Worm (Caenorhabditis elegans) whole organism, L2 larva: ENCODE data around the gene Y48A5A.3.

Source experiments
- C34F6.9 ChIP-seq: fragments of 150-350 bp; optimal IDR thresholded peaks from 2 replicates; lab custom pipeline; 2014; ENCODE audit warnings: missing biosample characterization, missing genetic modification characterization
- F13H6.1 ChIP-seq: sonication (generic microtip); optimal IDR thresholded peaks from 2 replicates; lab custom pipeline; 2016; ENCODE audit warnings: missing genetic modification characterization, missing compliant biosample characterization
- R02D3.7 ChIP-seq: fragments of 150-350 bp; optimal IDR thresholded peaks from 2 replicates; lab custom pipeline; 2014; ENCODE audit warnings: missing biosample characterization, missing genetic modification characterization
- Y55F3AM.14 ChIP-seq: fragments of 200-800 bp; sonication (Bioruptor generic); optimal IDR thresholded peaks from 2 replicates; lab custom pipeline; 2018; ENCODE audit warnings: mild to moderate bottlenecking, missing genetic modification characterization, missing compliant biosample characterization
- alr-1 ChIP-seq: fragments of 150-350 bp; optimal IDR thresholded peaks from 2 replicates; lab custom pipeline; 2014; ENCODE audit warnings: missing biosample characterization, missing genetic modification characterization
- aly-2 ChIP-seq: fragments of 150-350 bp; optimal IDR thresholded peaks from 2 replicates; lab custom pipeline; 2014; ENCODE audit warnings: missing biosample characterization, missing genetic modification characterization
- ama-1 ChIP-seq: fragments of 150-350 bp; optimal IDR thresholded peaks from 2 replicates; lab custom pipeline; 2018; ENCODE audit warnings: inconsistent platforms
- blmp-1 ChIP-seq: sonication (generic microtip); optimal IDR thresholded peaks from 2 replicates; lab custom pipeline; 2017; ENCODE audit warnings: missing genetic modification characterization, mild to moderate bottlenecking, missing compliant biosample characterization, antibody characterized with exemption, moderate library complexity; ENCODE audit not compliant: insufficient read depth
- ceh-16 ChIP-seq: fragments of 150-350 bp; optimal IDR thresholded peaks from 2 replicates; lab custom pipeline; 2014; ENCODE audit warnings: missing biosample characterization, missing genetic modification characterization
- crh-2 ChIP-seq: sonication (generic microtip); optimal IDR thresholded peaks from 2 replicates; lab custom pipeline; 2017; ENCODE audit warnings: missing biosample characterization, missing genetic modification characterization
- dmd-4 ChIP-seq: sonication (generic microtip); optimal IDR thresholded peaks from 2 replicates; lab custom pipeline; 2017; ENCODE audit warnings: missing biosample characterization, missing genetic modification characterization
- egl-27 ChIP-seq: sonication (generic microtip); optimal IDR thresholded peaks from 3 replicates; lab custom pipeline; 2017; ENCODE audit warnings: missing biosample characterization, missing genetic modification reagents, missing genetic modification characterization
- elt-3 ChIP-seq: sonication (generic microtip); optimal IDR thresholded peaks from 2 replicates; lab custom pipeline; 2017; ENCODE audit warnings: missing biosample characterization, missing genetic modification characterization
- gmeb-1 ChIP-seq: fragments of 150-350 bp; optimal IDR thresholded peaks from 2 replicates; lab custom pipeline; 2014; ENCODE audit warnings: missing biosample characterization, missing genetic modification characterization
- lin-11 ChIP-seq: fragments of 150-350 bp; sonication (generic microtip); optimal IDR thresholded peaks from 2 replicates; lab custom pipeline; 2014; ENCODE audit warnings: missing biosample characterization, missing genetic modification characterization, inconsistent platforms, mixed read lengths
- lin-13 ChIP-seq: fragments of 150-350 bp; optimal IDR thresholded peaks from 2 replicates; lab custom pipeline; 2014; ENCODE audit warnings: missing biosample characterization, missing genetic modification reagents, missing genetic modification characterization
- lin-39 ChIP-seq: fragments of 150-350 bp; optimal IDR thresholded peaks from 2 replicates; lab custom pipeline; 2014; ENCODE audit warnings: missing biosample characterization, missing genetic modification reagents, missing genetic modification characterization
- mab-5 ChIP-seq: fragments of 150-350 bp; optimal IDR thresholded peaks from 2 replicates; lab custom pipeline; 2014; ENCODE audit warnings: missing biosample characterization, missing genetic modification characterization
- mbf-1 ChIP-seq: sonication (generic microtip); optimal IDR thresholded peaks from 2 replicates; lab custom pipeline; 2017; ENCODE audit warnings: missing biosample characterization, missing genetic modification characterization
- nhr-10 ChIP-seq: sonication (generic microtip); optimal IDR thresholded peaks from 2 replicates; lab custom pipeline; 2017; ENCODE audit warnings: missing biosample characterization, missing genetic modification characterization
- nhr-11 ChIP-seq: fragments of 150-350 bp; optimal IDR thresholded peaks from 2 replicates; lab custom pipeline; 2014; ENCODE audit warnings: missing biosample characterization, missing genetic modification characterization
- nhr-23 ChIP-seq: fragments of 150-350 bp; optimal IDR thresholded peaks from 2 replicates; lab custom pipeline; 2014; ENCODE audit warnings: missing biosample characterization, missing genetic modification reagents, missing genetic modification characterization
- nhr-237 ChIP-seq: fragments of 150-350 bp; optimal IDR thresholded peaks from 2 replicates; lab custom pipeline; 2014; ENCODE audit warnings: missing biosample characterization, missing genetic modification characterization
- nhr-6 ChIP-seq: fragments of 150-350 bp; optimal IDR thresholded peaks from 2 replicates; lab custom pipeline; 2014; ENCODE audit warnings: missing biosample characterization, missing genetic modification characterization
- nhr-77 ChIP-seq: fragments of 150-350 bp; optimal IDR thresholded peaks from 2 replicates; lab custom pipeline; 2014; ENCODE audit warnings: missing biosample characterization, missing genetic modification characterization
- peb-1 ChIP-seq: fragments of 150-350 bp; optimal IDR thresholded peaks from 2 replicates; lab custom pipeline; 2014; ENCODE audit warnings: missing biosample characterization, missing genetic modification characterization
- sem-4 ChIP-seq: fragments of 150-350 bp; optimal IDR thresholded peaks from 2 replicates; lab custom pipeline; 2014; ENCODE audit warnings: missing biosample characterization, missing genetic modification reagents, missing genetic modification characterization
- skn-1 ChIP-seq: sonication (generic microtip); optimal IDR thresholded peaks from 2 replicates; lab custom pipeline; 2017; ENCODE audit warnings: missing biosample characterization, missing genetic modification characterization
- sma-3 ChIP-seq: sonication (generic microtip); optimal IDR thresholded peaks from 2 replicates; lab custom pipeline; 2016; ENCODE audit warnings: missing genetic modification reagents, missing genetic modification characterization, missing compliant biosample characterization
- sma-9 ChIP-seq, 2 experiments: fragments of 150-350 bp in 1 of 2; sonication (generic microtip) in 1 of 2; optimal IDR thresholded peaks; 2 replicates each; lab custom pipeline; 2014 to 2016; ENCODE audit warnings: missing genetic modification characterization in 2 of 2, mild to moderate bottlenecking in 1 of 2, missing biosample characterization in 1 of 2, missing compliant biosample characterization in 1 of 2, missing genetic modification reagents in 1 of 2, moderate library complexity in 1 of 2
- snpc-4 ChIP-seq: fragments of 150-350 bp; optimal IDR thresholded peaks from 2 replicates; lab custom pipeline; 2014; ENCODE audit warnings: missing biosample characterization, missing genetic modification characterization
- unc-55 ChIP-seq: fragments of 150-350 bp; sonication (generic microtip); optimal IDR thresholded peaks from 3 replicates; lab custom pipeline; 2014; ENCODE audit warnings: missing biosample characterization, missing genetic modification reagents, missing genetic modification characterization
- unc-62 ChIP-seq: fragments of 150-350 bp; optimal IDR thresholded peaks from 2 replicates; lab custom pipeline; 2014; ENCODE audit warnings: missing biosample characterization, missing genetic modification reagents, missing genetic modification characterization
- zag-1 ChIP-seq: fragments of 150-350 bp; optimal IDR thresholded peaks from 2 replicates; lab custom pipeline; 2014; ENCODE audit warnings: missing biosample characterization, missing genetic modification characterization
- ztf-1 ChIP-seq: fragments of 200-800 bp; sonication (Bioruptor generic); conservative IDR thresholded peaks from 2 replicates; pipeline ENCODE4 v1.3.6; 2022; ENCODE audit warnings: missing genetic modification characterization, missing compliant biosample characterization
- ztf-11 ChIP-seq: sonication (generic microtip); optimal IDR thresholded peaks from 2 replicates; lab custom pipeline; 2017; ENCODE audit warnings: missing biosample characterization, missing genetic modification characterization
- ztf-4 ChIP-seq: fragments of 150-350 bp; optimal IDR thresholded peaks from 2 replicates; lab custom pipeline; 2014; ENCODE audit warnings: missing biosample characterization, missing genetic modification characterization

The Y48A5A.3 gene

DNA sequence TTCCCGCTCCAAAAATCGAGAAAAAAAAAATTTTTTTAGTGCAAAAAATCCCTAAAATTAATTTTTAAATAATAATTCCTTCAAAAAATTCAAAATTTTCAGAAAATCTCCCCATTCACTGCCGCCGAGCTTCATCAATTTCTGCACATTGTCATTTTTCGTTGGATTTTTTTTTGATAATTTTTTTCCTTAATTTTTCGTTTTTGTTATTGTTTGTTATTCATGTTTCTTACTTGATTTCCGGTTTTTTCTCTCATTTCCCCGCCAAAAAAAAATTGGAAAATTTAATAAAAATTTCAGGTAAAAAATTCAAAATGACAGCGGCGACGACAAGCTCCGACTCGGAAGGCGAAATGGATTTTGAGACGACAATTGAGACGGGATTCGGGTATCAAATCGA, 13.1 kb upstream of the Y48A5A.3 start, which contains the start of gene F52C12.6:
TSS of gene F52C12.6 (plus strand) at position 301 of the 400 bp plus-strand sequence.
- TF ChIP-seq ztf-1 (GFP tag; lab: Robert Waterston, UW) = no peak
- no peak for TF ChIP-seq F13H6.1
- TF ChIP-seq nhr-11 (tag; lab: Kevin White, UChicago) = no peak
- TF ChIP-seq zag-1 (tag; lab: Kevin White, UChicago) = no peak
- no peak for TF ChIP-seq sma-9 (GFP tag; optimal IDR thresholded peaks at IDR 0.05; lab: Kevin White, UChicago)
- no peak for TF ChIP-seq sma-9 (tag; optimal IDR thresholded peaks at IDR 0.05; lab: Kevin White, UChicago)
- TF ChIP-seq nhr-23 (tag; lab: Kevin White, UChicago) = no peak
- no peak for TF ChIP-seq blmp-1 (tag; lab: Kevin White, UChicago)
- no peak for TF ChIP-seq elt-3
- no peak for TF ChIP-seq ceh-16 (tag; lab: Kevin White, UChicago)
- TF ChIP-seq ama-1 (lab: Kevin White, UChicago) = no peak
- TF ChIP-seq skn-1 (tag; lab: Kevin White, UChicago) = no peak
- no peak for TF ChIP-seq R02D3.7 (tag; lab: Kevin White, UChicago)
- TF ChIP-seq, all 48 proteins: peak for 0

DNA sequence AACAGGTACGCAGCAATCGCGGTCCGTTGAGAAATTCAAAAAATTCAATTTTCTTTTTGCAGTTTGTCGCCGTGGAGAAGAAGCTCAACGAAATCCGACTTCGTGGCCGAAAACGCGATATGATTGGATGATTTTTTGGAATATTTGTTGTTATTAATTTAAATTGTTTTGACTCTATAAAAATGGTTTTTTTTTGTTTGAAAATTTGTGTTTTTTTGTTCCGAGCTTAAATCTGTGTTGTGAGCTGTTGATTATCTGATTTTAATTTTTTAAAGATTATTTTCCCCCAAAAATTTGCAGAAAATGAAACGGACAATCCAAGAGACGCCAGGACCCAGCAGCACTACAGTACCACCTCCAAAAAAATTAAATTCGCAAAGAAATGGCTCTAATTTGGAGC, 10.0 kb upstream of the Y48A5A.3 start, which contains the start of gene tdpo-1:
TSS of gene tdpo-1 (plus strand) at position 301 of the 400 bp plus-strand sequence.
- TF ChIP-seq nhr-10 (tag; lab: Kevin White, UChicago) (no peak), lin-11 (tag; lab: Kevin White, UChicago) (no peak), nhr-23 (tag; lab: Kevin White, UChicago) (no peak), ztf-4 (no peak), sem-4 (no peak), mbf-1 (tag; lab: Kevin White, UChicago) (no peak), nhr-6 (tag; lab: Kevin White, UChicago) (no peak), aly-2 (tag; lab: Kevin White, UChicago) (no peak), alr-1 (tag; lab: Kevin White, UChicago) (no peak), blmp-1 (tag; lab: Kevin White, UChicago) (no peak), zag-1 (tag; lab: Kevin White, UChicago) (no peak), gmeb-1 (tag; lab: Kevin White, UChicago) (no peak), skn-1 (tag; lab: Kevin White, UChicago) (no peak), peb-1 (no peak), nhr-77 (tag; lab: Kevin White, UChicago) (no peak), unc-62 (no peak), R02D3.7 (tag; lab: Kevin White, UChicago) (no peak), crh-2 (tag; lab: Kevin White, UChicago) (no peak)

- TF ChIP-seq C34F6.9 (tag; lab: Kevin White, UChicago) = no peak
- no peak for TF ChIP-seq crh-2 (tag; lab: Kevin White, UChicago)
- no peak for TF ChIP-seq unc-55 (GFP tag; lab: Kevin White, UChicago)
- no peak for TF ChIP-seq snpc-4 (tag; lab: Kevin White, UChicago)
- no peak for TF ChIP-seq alr-1 (tag; lab: Kevin White, UChicago)
- TF ChIP-seq lin-11 (tag; lab: Kevin White, UChicago) = no peak
- no peak for TF ChIP-seq lin-13
- no peak for TF ChIP-seq F13H6.1
- TF ChIP-seq nhr-237 (tag; lab: Kevin White, UChicago) = no peak
Observed at ce11 chrIV:1963247-1963646, 6.3 kb upstream of the Y48A5A.3 start, which contains the start of gene ulp-3. TSS of gene ulp-3 (plus strand) at chrIV:1963634.

- no peak for TF ChIP-seq lin-39 (tag; lab: Kevin White, UChicago)
- TF ChIP-seq mab-5 (tag; lab: Kevin White, UChicago) = no peak
- TF ChIP-seq dmd-4 = no peak
- no peak for TF ChIP-seq ztf-4
- no peak for TF ChIP-seq snpc-4 (tag; lab: Kevin White, UChicago)
- TF ChIP-seq ama-1 (lab: Kevin White, UChicago) = no peak
- no peak for TF ChIP-seq unc-55 (GFP tag; lab: Kevin White, UChicago)
- TF ChIP-seq gmeb-1 (tag; lab: Kevin White, UChicago) = no peak
- no peak for TF ChIP-seq elt-3
Observed at ce11 chrIV:1964057-1964456, 5.5 kb upstream of the Y48A5A.3 start.

DNA sequence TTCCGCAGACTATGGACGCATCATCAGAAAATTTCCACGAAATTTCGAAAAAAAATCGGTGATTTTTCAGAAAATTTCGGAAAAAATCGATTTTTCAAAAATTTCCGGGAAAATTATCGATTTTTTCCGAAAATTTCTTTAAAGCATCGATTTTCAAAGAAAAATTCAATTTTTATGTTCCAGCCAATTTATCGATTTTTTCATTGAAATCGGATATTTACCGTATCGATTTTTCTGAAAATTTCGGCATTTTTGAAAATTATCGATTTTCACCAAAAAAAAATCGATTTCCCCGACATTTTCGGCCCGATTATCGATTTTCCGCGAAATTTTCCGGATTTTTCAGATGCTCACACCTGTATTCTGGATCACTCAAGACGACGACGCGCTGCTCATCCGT, 4.4 kb upstream of the Y48A5A.3 start, which contains the start of gene Y48A5A.1:
TSS of gene Y48A5A.1 (plus strand) at position 347 of the 400 bp plus-strand sequence.
- TF ChIP-seq ceh-16 (tag; lab: Kevin White, UChicago) (no peak), aly-2 (tag; lab: Kevin White, UChicago) (no peak), zag-1 (tag; lab: Kevin White, UChicago) (no peak), F13H6.1 (no peak), lin-39 (tag; lab: Kevin White, UChicago) (no peak), Y55F3AM.14 (no peak), egl-27 (tag; lab: Kevin White, UChicago) (no peak), sma-3 (GFP tag; lab: Kevin White, UChicago) (no peak), nhr-10 (tag; lab: Kevin White, UChicago) (no peak), ztf-11 (tag; lab: Kevin White, UChicago) (no peak), nhr-237 (tag; lab: Kevin White, UChicago) (no peak), skn-1 (tag; lab: Kevin White, UChicago) (no peak)
